Worm (Caenorhabditis elegans) whole organism, dauer: ENCODE results near the gene thn-6.
"Not testable (repeated sequence)": the region's sequence is repeated elsewhere in the genome, so short reads cannot be mapped to it uniquely, and the experiment has no call there.

Experiments used
- unc-62 ChIP-seq: sonication (generic microtip); optimal IDR thresholded peaks from 2 replicates; lab custom pipeline; 2017; ENCODE audit warnings: missing biosample characterization, missing genetic modification reagents, missing genetic modification characterization

The thn-6 gene

ce11 chrIV:5228619-5229018, at the start of gene thn-6:
TSS of gene thn-6 (plus strand) at chrIV:5228919.
- TF ChIP-seq unc-62 (GFP tag; lab: Kevin White, UChicago): no peak

DNA sequence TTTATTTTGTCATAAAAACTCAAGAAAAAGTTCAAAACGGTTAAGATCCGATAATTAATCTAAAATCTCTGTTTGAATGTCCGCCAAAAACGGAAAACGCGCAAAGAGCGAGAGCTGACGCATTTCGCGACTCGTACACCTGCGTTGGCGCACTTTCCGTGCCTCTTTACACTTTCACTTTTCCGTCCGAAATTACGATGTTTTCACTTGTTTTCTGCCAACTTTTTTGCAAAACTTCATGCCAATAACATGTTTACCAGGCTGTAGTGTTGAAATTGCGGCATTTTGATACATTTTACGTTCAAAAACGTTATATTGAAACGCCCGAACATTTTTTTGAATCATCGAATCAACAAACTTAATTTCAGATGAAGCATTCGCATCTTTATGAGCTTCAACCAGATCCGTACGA, 45.0 kb upstream of the thn-6 start, which contains the start of gene W03F8.4:
W03F8.4 (plus strand) TSS at position 369 of the 412 bp plus-strand sequence.
- TF ChIP-seq unc-62 (GFP tag; lab: Kevin White, UChicago): no peak

ce11 chrIV:5186480-5187205, 42.1 kb upstream of the thn-6 start, which contains the start of the genes W03F8.6 and mtrf-1L:
TSS of gene W03F8.6 (minus strand) at chrIV:5186580.
TSS of gene mtrf-1L (plus strand) at chrIV:5187155.
- no peak for TF ChIP-seq unc-62 (GFP tag; lab: Kevin White, UChicago)

DNA sequence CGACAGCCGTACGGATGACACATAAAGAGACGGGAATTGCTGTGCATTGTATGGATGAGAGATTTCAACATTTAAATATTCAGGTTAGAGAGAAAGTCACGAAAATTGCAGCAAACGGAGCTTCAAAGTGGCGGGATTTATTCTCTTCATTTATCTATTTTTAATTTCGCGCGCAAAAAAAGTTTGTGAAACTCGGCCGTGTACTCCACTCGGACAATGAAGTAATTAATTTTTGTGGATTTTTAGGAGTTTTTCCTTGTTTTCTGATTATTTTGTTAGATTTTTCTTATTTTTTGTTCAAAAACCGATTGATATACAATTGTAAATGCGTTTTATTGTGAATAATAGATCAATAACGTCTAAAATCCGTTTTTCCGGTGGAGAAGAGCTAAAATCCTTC, 40.7 kb upstream of the thn-6 start:
- no peak for TF ChIP-seq unc-62 (GFP tag; lab: Kevin White, UChicago)

ce11 chrIV:5195531-5195930, 33.2 kb upstream of the thn-6 start, which contains the start of gene gpa-18:
TSS of gene gpa-18 (minus strand) at chrIV:5195631.
- TF ChIP-seq unc-62 (GFP tag; lab: Kevin White, UChicago): no peak

DNA sequence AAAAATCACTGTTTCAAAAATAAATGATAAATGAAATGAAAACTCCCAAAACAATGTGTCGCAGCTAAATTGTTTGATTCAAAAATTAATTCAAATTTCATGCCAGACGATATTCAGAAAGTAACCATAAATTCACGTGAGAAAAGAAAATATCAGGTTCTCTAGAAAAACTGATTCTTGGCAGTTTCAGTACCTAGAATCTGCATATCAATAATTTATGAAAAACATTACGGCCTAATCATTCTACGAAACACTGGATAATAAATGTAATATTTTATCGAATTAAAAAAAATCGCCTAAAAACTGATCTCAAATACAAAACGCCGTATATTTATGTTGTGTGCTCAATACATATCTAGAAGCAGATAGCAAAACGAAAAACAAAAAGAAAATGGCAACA, 27.9 kb upstream of the thn-6 start:
- TF ChIP-seq unc-62 (GFP tag; lab: Kevin White, UChicago): no peak

DNA sequence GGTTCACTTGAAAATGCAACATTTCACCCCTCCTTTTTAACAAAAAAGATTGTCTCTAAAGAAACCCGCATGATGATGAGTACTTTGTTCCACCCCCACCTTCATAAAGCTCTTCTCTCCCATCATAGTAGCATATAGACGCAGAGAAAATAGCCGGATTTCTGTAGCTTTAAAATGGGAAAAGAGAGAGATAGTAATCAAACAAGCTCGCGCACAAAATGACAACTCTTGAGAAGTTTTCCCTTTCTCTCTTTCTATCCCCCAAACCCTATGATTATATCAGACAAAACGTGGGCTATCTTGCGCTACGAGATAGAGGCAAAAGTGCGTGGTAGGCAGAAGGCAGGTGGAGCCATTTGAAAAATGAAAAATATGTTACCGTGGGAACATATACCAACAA, 26.1 kb upstream of the thn-6 start:
- no peak for TF ChIP-seq unc-62 (GFP tag; lab: Kevin White, UChicago)

- no peak for TF ChIP-seq unc-62 (GFP tag; lab: Kevin White, UChicago)
Measured at ce11 chrIV:5204573-5204972, 24.1 kb upstream of the thn-6 start, which contains the start of gene tni-4. TSS of gene tni-4 (plus strand) at chrIV:5204591.

DNA sequence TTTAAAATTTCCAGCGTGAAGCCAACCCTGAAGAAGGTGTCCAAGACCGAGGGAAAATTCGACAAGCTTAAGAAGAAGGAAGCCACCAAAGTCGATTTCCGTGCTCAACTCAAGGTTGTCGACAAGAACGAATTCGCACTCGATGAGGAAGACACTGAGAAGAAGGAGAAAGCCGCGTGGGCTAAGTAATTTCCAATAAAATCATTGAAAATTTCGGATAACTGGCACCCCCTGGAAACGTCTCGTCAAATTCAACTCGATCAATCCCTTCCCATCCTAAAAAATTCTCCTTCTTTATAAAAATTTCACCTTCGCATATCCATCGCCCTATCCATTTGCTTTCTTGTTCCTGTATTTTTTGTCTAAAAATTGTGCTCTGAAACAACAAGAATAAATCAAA, 22.0 kb upstream of the thn-6 start:
- TF ChIP-seq unc-62 (GFP tag; lab: Kevin White, UChicago): no peak

DNA sequence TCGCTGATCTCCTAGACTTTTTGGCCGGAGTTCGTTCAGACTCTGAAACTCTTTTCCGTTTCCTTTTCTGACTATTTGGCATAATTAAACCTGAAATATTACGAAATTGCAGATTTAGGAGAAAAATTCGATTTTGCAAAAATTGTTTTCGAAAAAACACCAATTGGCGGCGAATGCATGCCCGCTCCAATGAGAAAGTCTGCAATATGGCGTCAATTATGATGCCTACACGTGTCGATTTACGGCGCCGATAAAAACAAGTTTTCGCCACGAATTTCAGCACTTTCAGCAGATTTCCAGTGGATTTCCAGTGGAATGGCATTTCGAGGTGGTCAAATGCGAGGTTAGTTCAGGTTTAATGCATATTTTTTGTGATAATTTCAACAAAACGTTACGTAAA, 19.3 kb upstream of the thn-6 start, which contains the start of the genes Y59E9AL.36 and nbet-1:
Y59E9AL.36 (minus strand) TSS at position 92 of the 400 bp plus-strand sequence.
nbet-1 (plus strand) TSS at position 112 of the 400 bp plus-strand sequence.
- no peak for TF ChIP-seq unc-62 (GFP tag; lab: Kevin White, UChicago)

ce11 chrIV:5210606-5211005, 18.1 kb upstream of the thn-6 start:
- no peak for TF ChIP-seq unc-62 (GFP tag; lab: Kevin White, UChicago)

DNA sequence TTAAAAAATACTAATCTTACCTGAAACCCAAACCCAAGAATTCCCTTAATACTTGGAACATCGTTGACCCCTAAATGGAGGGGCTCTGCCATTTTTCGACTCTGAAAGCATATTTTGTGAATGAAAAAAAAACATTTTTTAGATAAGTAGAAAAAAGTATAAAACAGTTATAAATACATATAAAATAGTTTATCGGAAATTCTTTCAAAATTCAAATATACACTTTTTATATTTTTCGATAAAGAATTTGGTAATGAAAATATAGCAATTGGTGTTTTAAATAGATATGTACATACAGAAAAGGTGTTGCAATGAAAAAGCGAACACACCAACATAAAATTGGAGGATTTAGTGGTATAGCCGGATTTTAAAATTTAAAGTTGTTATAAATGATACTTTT, 13.6 kb upstream of the thn-6 start, which contains the start of gene Y59E9AL.4:
Y59E9AL.4 (minus strand) TSS at position 101 of the 400 bp plus-strand sequence.
- no peak for TF ChIP-seq unc-62 (GFP tag; lab: Kevin White, UChicago)

ce11 chrIV:5216349-5216748, 12.4 kb upstream of the thn-6 start:
- TF ChIP-seq unc-62 (GFP tag; lab: Kevin White, UChicago): no peak

DNA sequence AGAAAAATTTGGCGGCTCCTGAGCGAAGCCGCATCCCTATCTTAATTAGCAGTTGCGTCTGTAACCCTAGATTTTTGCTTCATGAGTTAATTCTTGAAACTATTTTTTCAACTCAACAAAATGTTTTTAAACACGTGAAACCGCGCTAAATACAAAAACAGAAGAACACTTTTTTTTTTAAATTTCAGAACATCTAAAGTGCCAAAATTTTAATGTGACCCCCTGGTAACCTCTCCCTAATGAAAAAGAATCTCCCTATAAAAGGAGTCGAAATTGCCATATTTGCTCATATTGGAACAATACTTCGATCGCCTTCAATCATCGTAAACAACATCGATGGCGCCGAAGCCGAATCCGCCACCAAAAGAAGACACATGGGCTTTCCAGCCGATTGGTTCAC, 10.2 kb upstream of the thn-6 start, which contains the start of gene nsph-4.2:
nsph-4.2 (plus strand) TSS at position 301 of the 400 bp plus-strand sequence.
- not testable (repeated sequence) for TF ChIP-seq unc-62 (GFP tag; lab: Kevin White, UChicago)

DNA sequence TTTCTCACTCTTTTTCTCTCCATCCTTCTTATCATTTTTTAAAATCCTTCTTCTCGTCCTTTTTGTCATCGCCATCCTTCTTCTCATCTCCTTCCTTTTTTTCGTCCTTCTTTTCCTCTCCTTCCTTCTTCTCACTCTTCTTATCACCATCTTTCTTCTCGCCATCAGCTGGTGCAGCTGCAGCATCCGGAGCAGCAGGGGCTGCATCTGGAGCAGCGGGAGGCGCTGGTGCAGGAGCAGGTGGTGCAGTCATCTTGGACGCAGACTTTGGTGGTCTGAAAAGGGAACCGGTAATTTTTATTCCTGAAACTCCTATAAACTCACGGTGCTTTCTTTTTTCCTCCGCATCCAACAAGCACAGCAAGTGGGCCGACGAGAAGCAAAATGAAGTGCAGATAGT, 7.0 kb upstream of the thn-6 start:
- TF ChIP-seq unc-62 (GFP tag; lab: Kevin White, UChicago): no peak

- no peak for TF ChIP-seq unc-62 (GFP tag; lab: Kevin White, UChicago)
Measured at ce11 chrIV:5224238-5224637, 4.5 kb upstream of the thn-6 start, which contains the start of gene Y59E9AL.8. TSS of gene Y59E9AL.8 (minus strand) at chrIV:5224338.
